Fruit fly (Drosophila melanogaster) whole organism, embryonic: Measurements from ENCODE around the gene CG31875.

Experiments used
- Atf3 ChIP-seq: fragments of 200-800 bp; sonication (Bioruptor generic); optimal IDR thresholded peaks from 3 replicates; lab custom pipeline; 2016; ENCODE audit warnings: missing biosample characterization, missing genetic modification characterization
- Atf6 ChIP-seq: fragments of 200-800 bp; sonication (Bioruptor generic); IDR thresholded peaks from 2 replicates; pipeline ENCODE4 v1.3.6; 2022; ENCODE audit warnings: missing biosample characterization, missing genetic modification characterization
- B-H1 ChIP-seq: fragments of 200-800 bp; sonication (Bioruptor generic); IDR thresholded peaks from 3 replicates; pipeline ENCODE4 v1.3.6; 2022; ENCODE audit warnings: missing biosample characterization, missing genetic modification characterization
- Bdp1 ChIP-seq: fragments of 200-800 bp; sonication (Bioruptor generic); optimal IDR thresholded peaks from 3 replicates; lab custom pipeline; 2016; ENCODE audit warnings: missing biosample characterization, missing genetic modification characterization
- CG10654 ChIP-seq: fragments of 200-800 bp; sonication (Bioruptor generic); optimal IDR thresholded peaks from 2 replicates; lab custom pipeline; 2016; ENCODE audit warnings: missing biosample characterization, missing genetic modification characterization
- CG12219 ChIP-seq: fragments of 200-800 bp; sonication (Bioruptor generic); optimal IDR thresholded peaks from 3 replicates; lab custom pipeline; 2018; ENCODE audit warnings: missing biosample characterization, mild to moderate bottlenecking, missing genetic modification characterization
- CG12769 ChIP-seq: fragments of 200-800 bp; sonication (Bioruptor generic); optimal IDR thresholded peaks from 2 replicates; lab custom pipeline; 2019; ENCODE audit warnings: missing biosample characterization, mild to moderate bottlenecking, missing genetic modification characterization, moderate library complexity
- CG18262 ChIP-seq: fragments of 200-800 bp; optimal IDR thresholded peaks from 3 replicates; lab custom pipeline; 2019; ENCODE audit warnings: missing biosample characterization, mild to moderate bottlenecking, missing genetic modification characterization, moderate library complexity
- CG1832 ChIP-seq: fragments of 200-800 bp; sonication (Bioruptor generic); optimal IDR thresholded peaks from 2 replicates; lab custom pipeline; 2017; ENCODE audit warnings: missing biosample characterization, mild to moderate bottlenecking, missing genetic modification characterization, inconsistent platforms
- CG18619 ChIP-seq: fragments of 200-800 bp; sonication (Bioruptor generic); optimal IDR thresholded peaks from 3 replicates; lab custom pipeline; 2017; ENCODE audit warnings: missing biosample characterization, mild to moderate bottlenecking, missing genetic modification characterization
- CG18764 ChIP-seq: fragments of 200-800 bp; sonication (Bioruptor generic); optimal IDR thresholded peaks from 3 replicates; lab custom pipeline; 2016; ENCODE audit warnings: missing biosample characterization, missing genetic modification characterization
- CG2116 ChIP-seq: fragments of 200-800 bp; sonication (Bioruptor generic); optimal IDR thresholded peaks from 3 replicates; lab custom pipeline; 2018; ENCODE audit warnings: missing biosample characterization, mild to moderate bottlenecking, missing genetic modification characterization
- CG2120 ChIP-seq: fragments of 200-800 bp; sonication (Bioruptor generic); optimal IDR thresholded peaks from 3 replicates; lab custom pipeline; 2016; ENCODE audit warnings: missing biosample characterization, missing genetic modification characterization
- CG31365 ChIP-seq: fragments of 200-800 bp; sonication (Bioruptor generic); optimal IDR thresholded peaks from 2 replicates; lab custom pipeline; 2018; ENCODE audit warnings: missing biosample characterization, mild to moderate bottlenecking, missing genetic modification characterization
- CG32532 ChIP-seq: fragments of 200-800 bp; sonication (Bioruptor generic); IDR thresholded peaks from 2 replicates; pipeline ENCODE4 v1.3.6; 2022; ENCODE audit warnings: missing biosample characterization, missing genetic modification characterization
- CG3995 ChIP-seq: fragments of 200-800 bp; sonication (Bioruptor generic); optimal IDR thresholded peaks from 3 replicates; lab custom pipeline; 2016; ENCODE audit warnings: missing biosample characterization, missing genetic modification characterization
- CG4404 ChIP-seq: fragments of 200-800 bp; sonication (Bioruptor generic); IDR thresholded peaks from 2 replicates; pipeline ENCODE4 v1.3.6; 2022; ENCODE audit warnings: missing biosample characterization, missing genetic modification characterization
- CG5180 ChIP-seq: fragments of 200-800 bp; sonication (Bioruptor generic); optimal IDR thresholded peaks from 3 replicates; lab custom pipeline; 2017; ENCODE audit warnings: missing biosample characterization, missing genetic modification characterization, mild to moderate bottlenecking, moderate library complexity, missing genetic modification reagents
- CG8944 ChIP-seq: fragments of 200-800 bp; sonication (Bioruptor generic); optimal IDR thresholded peaks from 3 replicates; lab custom pipeline; 2016; ENCODE audit warnings: missing biosample characterization, missing genetic modification characterization
- CHES-1-like ChIP-seq: fragments of 200-800 bp; sonication (Bioruptor generic); optimal IDR thresholded peaks from 2 replicates; lab custom pipeline; 2016; ENCODE audit warnings: missing biosample characterization, missing genetic modification characterization
- CkIIα-i1 ChIP-seq: fragments of 200-800 bp; sonication (Bioruptor generic); IDR thresholded peaks from 2 replicates; pipeline ENCODE4 v1.3.6; 2022; ENCODE audit warnings: missing biosample characterization, missing genetic modification characterization
- D ChIP-seq, 2 experiments: fragments of 200-800 bp in 1 of 2; fragments of >200 bp in 1 of 2; sonication (Bioruptor generic) in 1 of 2; optimal IDR thresholded peaks; 2 replicates in 1 of 2; 3 replicates in 1 of 2; lab custom pipeline; 2017; ENCODE audit warnings: mild to moderate bottlenecking in 1 of 2, missing biosample characterization in 1 of 2, missing genetic modification characterization in 1 of 2, missing genetic modification reagents in 1 of 2
- Dad ChIP-seq: fragments of 200-800 bp; sonication (Bioruptor generic); optimal IDR thresholded peaks from 3 replicates; lab custom pipeline; 2016; ENCODE audit warnings: missing biosample characterization, missing genetic modification characterization
- HLH3B ChIP-seq: fragments of 200-800 bp; sonication (Bioruptor generic); IDR thresholded peaks from 2 replicates; pipeline ENCODE4 v1.3.6; 2022; ENCODE audit warnings: missing biosample characterization, missing genetic modification characterization
- HLHmδ ChIP-seq: fragments of 200-800 bp; sonication (Bioruptor generic); optimal IDR thresholded peaks from 2 replicates; lab custom pipeline; 2018; ENCODE audit warnings: missing biosample characterization, mild to moderate bottlenecking, missing genetic modification characterization, moderate library complexity
- Mes4 ChIP-seq: fragments of 200-800 bp; sonication (Bioruptor generic); optimal IDR thresholded peaks from 2 replicates; lab custom pipeline; 2016; ENCODE audit warnings: missing biosample characterization, missing genetic modification characterization
- Pdp1 ChIP-seq, 2 experiments: fragments of 200-800 bp; sonication (Bioruptor generic); optimal IDR thresholded peaks; 3 replicates each; lab custom pipeline; 2016; ENCODE audit warnings: missing biosample characterization in 2 of 2, missing genetic modification characterization in 2 of 2, mild to moderate bottlenecking in 1 of 2, moderate library complexity in 1 of 2
- Poxn ChIP-seq: fragments of 200-800 bp; sonication (Bioruptor generic); IDR thresholded peaks from 2 replicates; pipeline ENCODE4 v1.3.6; 2022; ENCODE audit warnings: missing biosample characterization, missing genetic modification characterization
- Ptx1 ChIP-seq: fragments of 200-800 bp; sonication (Bioruptor generic); IDR thresholded peaks from 2 replicates; pipeline ENCODE4 v1.3.6; 2022; ENCODE audit warnings: missing biosample characterization, missing genetic modification characterization
- Sox100B ChIP-seq: fragments of 200-800 bp; sonication (Bioruptor generic); optimal IDR thresholded peaks from 3 replicates; lab custom pipeline; 2018; ENCODE audit warnings: missing biosample characterization, mild to moderate bottlenecking, missing genetic modification characterization
- YL-1 ChIP-seq: fragments of 200-800 bp; sonication (Bioruptor generic); optimal IDR thresholded peaks from 3 replicates; lab custom pipeline; 2017; ENCODE audit warnings: missing biosample characterization, mild to moderate bottlenecking, missing genetic modification characterization
- ato ChIP-seq: fragments of 200-800 bp; sonication (Bioruptor generic); IDR thresholded peaks from 2 replicates; pipeline ENCODE4 v1.3.6; 2022; ENCODE audit warnings: missing biosample characterization, missing genetic modification characterization; ENCODE audit not compliant: partially characterized antibody
- cg ChIP-seq: fragments of 200-800 bp; sonication (Bioruptor generic); optimal IDR thresholded peaks from 3 replicates; lab custom pipeline; 2019; ENCODE audit warnings: missing biosample characterization, mild to moderate bottlenecking, missing genetic modification characterization, moderate library complexity
- crol ChIP-seq: fragments of 200-800 bp; sonication (Bioruptor generic); IDR thresholded peaks from 2 replicates; pipeline ENCODE4 v1.3.6; 2022; ENCODE audit warnings: missing biosample characterization, missing genetic modification characterization
- cwo ChIP-seq: fragments of 200-800 bp; sonication (Bioruptor generic); optimal IDR thresholded peaks from 3 replicates; lab custom pipeline; 2017; ENCODE audit warnings: missing biosample characterization, missing genetic modification characterization, mild to moderate bottlenecking, moderate library complexity, missing genetic modification reagents
- dati ChIP-seq: fragments of 200-800 bp; sonication (Bioruptor generic); IDR thresholded peaks from 2 replicates; pipeline ENCODE4 v1.3.6; 2022; ENCODE audit warnings: missing biosample characterization, missing genetic modification characterization
- dimm ChIP-seq: fragments of 200-800 bp; sonication (Bioruptor generic); IDR thresholded peaks from 2 replicates; pipeline ENCODE4 v1.3.6; 2022; ENCODE audit warnings: missing biosample characterization, missing genetic modification characterization
- dpn ChIP-seq, 2 experiments: fragments of 200-800 bp; sonication (Bioruptor generic); optimal IDR thresholded peaks; 3 replicates each; lab custom pipeline; 2016; ENCODE audit warnings: missing biosample characterization in 2 of 2, missing genetic modification characterization in 2 of 2
- ewg ChIP-seq: fragments of 200-800 bp; sonication (Bioruptor generic); optimal IDR thresholded peaks from 3 replicates; lab custom pipeline; 2017; ENCODE audit warnings: mild to moderate bottlenecking, missing biosample characterization, missing genetic modification reagents, missing genetic modification characterization
- fd102C ChIP-seq: fragments of 200-800 bp; sonication (Bioruptor generic); optimal IDR thresholded peaks from 2 replicates; lab custom pipeline; 2018; ENCODE audit warnings: missing biosample characterization, mild to moderate bottlenecking, missing genetic modification characterization, moderate library complexity
- gce ChIP-seq: fragments of 200-800 bp; sonication (Bioruptor generic); IDR thresholded peaks from 3 replicates; pipeline ENCODE4 v1.3.6; 2022; ENCODE audit warnings: missing biosample characterization, missing genetic modification characterization
- gsb ChIP-seq: fragments of 200-800 bp; sonication (Bioruptor generic); IDR thresholded peaks from 2 replicates; pipeline ENCODE4 v1.3.6; 2022; ENCODE audit warnings: missing biosample characterization, missing genetic modification characterization
- otp ChIP-seq: fragments of 200-800 bp; sonication (Bioruptor generic); IDR thresholded peaks from 3 replicates; pipeline ENCODE4, ENCODE4 v1.3.6; 2022; ENCODE audit warnings: missing biosample characterization, missing genetic modification characterization
- ranshi ChIP-seq: fragments of 200-800 bp; sonication (Bioruptor generic); IDR thresholded peaks from 2 replicates; pipeline ENCODE4 v1.3.6; 2022; ENCODE audit warnings: missing biosample characterization, missing genetic modification characterization
- salm ChIP-seq: fragments of 200-800 bp; sonication (Bioruptor generic); optimal IDR thresholded peaks from 2 replicates; lab custom pipeline; 2018; ENCODE audit warnings: missing biosample characterization, mild to moderate bottlenecking, missing genetic modification characterization
- sqz ChIP-seq: fragments of 200-800 bp; sonication (Bioruptor generic); optimal IDR thresholded peaks from 3 replicates; lab custom pipeline; 2018; ENCODE audit warnings: missing biosample characterization, mild to moderate bottlenecking, missing genetic modification characterization
- stwl ChIP-seq: fragments of 200-800 bp; sonication (Bioruptor generic); optimal IDR thresholded peaks from 3 replicates; lab custom pipeline; 2018; ENCODE audit warnings: missing biosample characterization, mild to moderate bottlenecking, missing genetic modification characterization, moderate library complexity
- unc-4 ChIP-seq: fragments of 200-800 bp; sonication (Bioruptor generic); IDR thresholded peaks from 2 replicates; pipeline ENCODE4 v1.3.6; 2022; ENCODE audit warnings: missing biosample characterization, missing genetic modification characterization; ENCODE audit not compliant: partially characterized antibody
- usp ChIP-seq: fragments of >200 bp; optimal IDR thresholded peaks from 2 replicates; lab custom pipeline; 2017; ENCODE audit warnings: missing biosample characterization, missing genetic modification characterization
- zen2 ChIP-seq: fragments of 200-800 bp; sonication (Bioruptor generic); IDR thresholded peaks from 3 replicates; pipeline ENCODE4 v1.3.6; 2022; ENCODE audit warnings: missing biosample characterization, missing genetic modification characterization; ENCODE audit not compliant: partially characterized antibody

CG31875 gene

DNA sequence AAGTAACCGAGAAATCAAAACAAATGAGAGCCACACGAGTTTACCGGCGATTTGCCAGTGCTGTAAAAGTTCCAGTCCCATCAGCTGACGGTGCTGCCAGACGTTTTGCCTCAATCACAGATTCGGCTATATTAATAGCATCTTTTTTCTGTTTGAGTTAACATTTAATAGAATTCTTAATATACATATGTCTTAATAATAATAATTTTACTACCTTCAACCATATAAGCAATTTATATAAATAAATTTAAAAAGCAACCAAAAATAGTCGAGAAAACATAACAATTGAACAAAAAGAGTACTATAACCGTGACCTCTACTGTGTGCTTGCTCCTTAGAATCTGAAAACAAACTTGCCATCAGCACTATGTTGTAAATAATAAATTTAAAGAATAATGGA is 48.4 kb downstream of the CG31875 start, which contains the start of the genes CG13126 and CG4709 (continued):
- no peak for TF ChIP-seq D (optimal IDR thresholded peaks at IDR 0.05; lab: Kevin White, UChicago)
- peak; percentile 87 for TF ChIP-seq D (GFP tag; optimal IDR thresholded peaks at IDR 0.05; lab: Kevin White, UChicago)
- peak; percentile 84 for TF ChIP-seq sqz (GFP tag; lab: Kevin White, UChicago)
- TF ChIP-seq CG12219 (GFP tag; lab: Kevin White, UChicago): peak; percentile 70
- peak; percentile 41 for TF ChIP-seq CG31365
- TF ChIP-seq dimm (GFP tag; lab: Robert Waterston, UW): peak; percentile 45; the same call in 1 of the 2 replicates
- TF ChIP-seq HLH3B (GFP tag; lab: Robert Waterston, UW): peak; percentile 89
- TF ChIP-seq dpn (GFP tag; optimal IDR thresholded peaks at IDR 0.05; lab: Kevin White, UChicago): peak; percentile 2 to 93
- peak; percentile 59 for TF ChIP-seq fd102C
- TF ChIP-seq gce (GFP tag; lab: Robert Waterston, UW): peak; percentile 73; the same call in 2 of the 3 replicates
- TF ChIP-seq Ptx1: peak; percentile 93
- no peak for TF ChIP-seq crol (GFP tag; lab: Robert Waterston, UW)
- peak; percentile 88 for TF ChIP-seq CG10654 (GFP tag; lab: Kevin White, UChicago)
- no peak for TF ChIP-seq HLHmδ (GFP tag; lab: Kevin White, UChicago)
- TF ChIP-seq dati (GFP tag; lab: Robert Waterston, UW): peak; percentile 10; the same call in 1 of the 2 replicates
- no peak for TF ChIP-seq zen2 (GFP tag; lab: Robert Waterston, UW)
- peak; percentile 84 for TF ChIP-seq Atf6
- TF ChIP-seq CG18619 (GFP tag; lab: Kevin White, UChicago): peak; percentile 87
- TF ChIP-seq CG4404 (GFP tag; lab: Robert Waterston, UW): peak; percentile 81
- no peak; the same call in 1 of the 2 replicates for TF ChIP-seq Poxn (GFP tag; lab: Robert Waterston, UW)
- TF ChIP-seq CG8944 (GFP tag; lab: Kevin White, UChicago): peak; percentile 30
- peak; percentile 82 for TF ChIP-seq CG2120 (GFP tag; lab: Kevin White, UChicago)
- TF ChIP-seq B-H1 (GFP tag; lab: Robert Waterston, UW): peak; percentile 73
- TF ChIP-seq CG18262 (tag; lab: Kevin White, UChicago): peak; percentile 97
- TF ChIP-seq unc-4 (GFP tag; lab: Robert Waterston, UW): 0 out of 2 replicates have a peak, but pooled peaks have one; percentile 25
- TF ChIP-seq Pdp1 (GFP tag; optimal IDR thresholded peaks at IDR 0.05; lab: Kevin White, UChicago): peak; percentile 25 to 71
- TF ChIP-seq Atf3 (GFP tag; lab: Kevin White, UChicago): peak; percentile 29
- TF ChIP-seq gsb (GFP tag; lab: Robert Waterston, UW): peak; percentile 68
- no peak for TF ChIP-seq Mes4
- TF ChIP-seq stwl (tag; lab: Kevin White, UChicago): peak; percentile 81
- TF ChIP-seq CG1832 (GFP tag; lab: Kevin White, UChicago): no peak
- TF ChIP-seq CG5180 (GFP tag; lab: Kevin White, UChicago): peak; percentile 71
- no peak for TF ChIP-seq cg (GFP tag; lab: Kevin White, UChicago)
- no peak for TF ChIP-seq usp
- peak; percentile 91 for TF ChIP-seq Sox100B (GFP tag; lab: Kevin White, UChicago)
- no peak for TF ChIP-seq ato (GFP tag; lab: Robert Waterston, UW)
- TF ChIP-seq cwo: peak; percentile 88
- peak; percentile 28 for TF ChIP-seq Bdp1 (GFP tag; lab: Kevin White, UChicago)
- TF ChIP-seq CkIIα-i1: no peak
- TF ChIP-seq CG32532: peak; percentile 92
- peak; percentile 74 for TF ChIP-seq ewg (GFP tag; lab: Kevin White, UChicago)
- peak; percentile 57 for TF ChIP-seq Dad (GFP tag; lab: Kevin White, UChicago)
- peak; percentile 77; the same call in 2 of the 3 replicates for TF ChIP-seq otp
- peak; percentile 91 for TF ChIP-seq ranshi (GFP tag; lab: Robert Waterston, UW)
- no peak for TF ChIP-seq CG12769 (tag; lab: Kevin White, UChicago)
- TF ChIP-seq CG18764 (GFP tag; lab: Kevin White, UChicago): peak; percentile 86
- peak; percentile 80 for TF ChIP-seq CG3995 (GFP tag; lab: Kevin White, UChicago)
- TF ChIP-seq YL-1 (GFP tag; lab: Kevin White, UChicago): peak; percentile 85
- TF ChIP-seq CG2116 (GFP tag; lab: Kevin White, UChicago): peak; percentile 77
- TF ChIP-seq salm: peak; percentile 82
- TF ChIP-seq CHES-1-like (GFP tag; lab: Kevin White, UChicago): peak; percentile 37
